Worm (Caenorhabditis elegans): ENCODE data around the gene F23D12.10.

DNA sequence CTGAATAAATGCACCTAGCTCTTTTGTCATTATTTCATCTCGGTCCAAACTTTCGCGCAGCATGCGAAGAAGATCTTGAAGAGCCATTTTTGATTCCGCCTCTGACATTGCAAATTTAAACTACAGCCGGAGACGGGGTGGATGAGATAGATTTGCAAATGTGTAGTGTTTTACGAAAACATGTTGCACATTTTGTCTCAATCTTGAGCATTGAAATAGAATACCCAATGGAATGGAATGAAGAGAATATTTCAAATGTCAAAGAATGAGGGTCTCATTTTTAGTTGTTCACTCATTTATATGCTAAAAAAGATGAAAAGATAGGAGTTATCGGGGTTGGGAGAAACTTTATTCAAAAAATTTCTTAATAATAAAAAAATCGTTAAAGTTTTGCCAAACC is 39.9 kb upstream of the F23D12.10 start, which contains the start of gene Y66C5A.1:
- TF ChIP-seq aly-1 (tag; optimal IDR thresholded peaks at IDR 0.05): no peak
- TF ChIP-seq ama-1 (optimal IDR thresholded peaks at IDR 0.05): no peak
- TF ChIP-seq pes-1 (GFP tag; IDR thresholded peaks at IDR 0.05): no peak
- TF ChIP-seq B0310.2 (tag; optimal IDR thresholded peaks at IDR 0.05): no peak
- no peak for TF ChIP-seq tbx-11 (GFP tag; IDR thresholded peaks at IDR 0.05)
- no peak for TF ChIP-seq hmg-4 (GFP tag; optimal IDR thresholded peaks at IDR 0.05)
- no peak for TF ChIP-seq flt-1 (GFP tag; IDR thresholded peaks at IDR 0.05)
- no peak for TF ChIP-seq sea-1 (GFP tag; conservative IDR thresholded peaks at IDR 0.05)
- TF ChIP-seq ets-7 (tag; optimal IDR thresholded peaks at IDR 0.05): no peak
- no peak for TF ChIP-seq tra-4 (tag; optimal IDR thresholded peaks at IDR 0.05)
- TF ChIP-seq ceh-36 (tag; optimal IDR thresholded peaks at IDR 0.05): no peak
- TF ChIP-seq hmbx-1 (tag; optimal IDR thresholded peaks at IDR 0.05): no peak
- TF ChIP-seq F13C5.2 (tag; optimal IDR thresholded peaks at IDR 0.05): no peak
